Fruit fly (Drosophila melanogaster): ENCODE results near the gene CG15196.

The CG15196 gene

DNA sequence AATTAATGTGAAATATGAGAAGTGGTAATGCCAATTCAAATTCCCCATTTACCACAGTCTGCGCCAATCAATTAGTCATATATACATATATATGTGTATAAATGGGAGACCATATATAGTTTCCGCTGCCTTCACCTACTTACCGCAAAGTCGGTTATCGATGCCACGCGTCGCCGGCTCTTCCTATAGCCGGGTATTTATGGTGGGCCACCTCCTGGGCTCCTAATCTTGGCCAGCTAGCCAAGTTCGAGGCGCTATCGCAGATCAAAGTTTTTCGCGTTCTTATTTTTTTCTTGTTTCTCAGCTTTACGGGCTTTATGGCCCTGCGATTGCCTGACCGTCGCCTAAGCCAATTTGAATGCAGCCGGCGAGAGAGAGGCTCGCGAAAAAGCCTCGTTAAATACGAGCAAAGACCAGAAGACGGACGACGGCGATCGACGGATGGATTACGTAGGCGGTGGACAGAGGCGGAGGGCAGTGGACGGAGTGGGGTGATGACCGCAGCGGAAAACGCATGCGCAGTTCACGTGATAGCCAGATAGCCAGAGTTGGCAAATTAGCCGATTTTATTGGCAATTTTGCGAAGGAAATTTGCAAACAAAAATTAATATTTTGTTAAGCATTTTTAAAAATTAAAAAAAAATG, 11.1 kb downstream of the CG15196 start:
- TF ChIP-seq insv (optimal IDR thresholded peaks at IDR 0.05) (no peak), ttk (optimal IDR thresholded peaks at IDR 0.05) (no peak), psq (optimal IDR thresholded peaks at IDR 0.05) (no peak)

dm6 chrX:11422071-11422470, 12.3 kb downstream of the CG15196 start:
- TF ChIP-seq Sin3A (optimal IDR thresholded peaks at IDR 0.05), result no peak
- TF ChIP-seq Myc (optimal IDR thresholded peaks at IDR 0.05), result no peak
- TF ChIP-seq h (optimal IDR thresholded peaks at IDR 0.05), result no peak
- no peak for TF ChIP-seq insv (optimal IDR thresholded peaks at IDR 0.05)
- TF ChIP-seq psq (optimal IDR thresholded peaks at IDR 0.05), result no peak
- TF ChIP-seq ttk (optimal IDR thresholded peaks at IDR 0.05), result no peak

- TF ChIP-seq Myc (optimal IDR thresholded peaks at IDR 0.05) (no peak), psq (optimal IDR thresholded peaks at IDR 0.05) (no peak), h (optimal IDR thresholded peaks at IDR 0.05) (no peak), insv (optimal IDR thresholded peaks at IDR 0.05) (no peak), Sin3A (optimal IDR thresholded peaks at IDR 0.05) (no peak), ttk (optimal IDR thresholded peaks at IDR 0.05) (no peak)
These were observed 12.8 kb downstream of the CG15196 start, which contains the start of gene Gs2 for dm6 chrX:11422532-11422931. Gene Gs2 (plus strand): TSS chrX:11422832.

dm6 chrX:11423277-11423717, 13.6 kb downstream of the CG15196 start:
- no peak for TF ChIP-seq h (optimal IDR thresholded peaks at IDR 0.05)

DNA sequence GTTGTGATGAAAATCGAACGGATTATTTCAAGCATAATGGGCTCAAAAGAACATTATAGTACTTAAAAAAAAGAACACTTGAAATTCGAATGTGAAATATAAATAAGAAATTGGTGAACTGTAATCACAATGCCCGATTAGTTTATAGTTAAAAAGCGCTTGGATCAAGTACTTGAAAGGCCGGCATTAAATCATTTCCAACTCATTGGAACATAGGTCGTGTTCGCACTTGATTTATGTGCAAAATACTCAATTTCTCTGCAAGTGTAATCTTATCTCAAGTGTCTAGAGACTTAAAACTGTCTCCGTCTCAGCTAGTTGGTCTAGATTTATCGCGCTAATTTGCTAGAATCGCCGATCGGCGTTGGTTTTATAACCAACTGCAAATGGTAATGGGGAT, 14.8 kb downstream of the CG15196 start:
- TF ChIP-seq Sin3A (optimal IDR thresholded peaks at IDR 0.05) (no peak), psq (optimal IDR thresholded peaks at IDR 0.05) (no peak), insv (optimal IDR thresholded peaks at IDR 0.05) (no peak), Myc (optimal IDR thresholded peaks at IDR 0.05) (no peak), ttk (optimal IDR thresholded peaks at IDR 0.05) (no peak), h (optimal IDR thresholded peaks at IDR 0.05) (no peak)

DNA sequence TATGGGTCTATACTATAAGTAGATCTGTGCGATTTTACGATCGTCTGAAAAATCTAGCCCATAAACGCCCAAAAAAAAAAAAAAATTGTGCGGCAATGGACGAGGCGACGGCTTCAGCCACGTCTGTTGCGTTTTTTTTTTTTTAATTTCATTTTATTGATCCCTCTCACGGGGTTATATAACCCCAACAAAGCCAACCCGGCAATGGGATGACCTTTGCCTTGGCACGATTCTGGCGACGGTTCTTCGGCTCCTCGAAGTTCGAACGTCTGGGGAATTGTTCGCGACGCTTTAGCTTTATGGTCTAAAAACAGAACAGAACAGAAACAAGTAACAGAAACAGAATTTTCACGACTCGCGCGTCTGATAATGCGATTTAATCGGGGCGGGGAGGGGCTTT, 15.7 kb downstream of the CG15196 start:
- TF ChIP-seq Sin3A (optimal IDR thresholded peaks at IDR 0.05) (no peak), insv (optimal IDR thresholded peaks at IDR 0.05) (no peak)

dm6 chrX:11425956-11426598, 16.3 kb downstream of the CG15196 start:
- no peak for TF ChIP-seq Sin3A (optimal IDR thresholded peaks at IDR 0.05)
- no peak for TF ChIP-seq psq (optimal IDR thresholded peaks at IDR 0.05)
- no peak for TF ChIP-seq h (optimal IDR thresholded peaks at IDR 0.05)
- no peak for TF ChIP-seq Myc (optimal IDR thresholded peaks at IDR 0.05)
- TF ChIP-seq insv (optimal IDR thresholded peaks at IDR 0.05), result no peak
- no peak for TF ChIP-seq ttk (optimal IDR thresholded peaks at IDR 0.05)

- no peak for TF ChIP-seq psq (optimal IDR thresholded peaks at IDR 0.05)
- TF ChIP-seq insv (optimal IDR thresholded peaks at IDR 0.05), result no peak
- TF ChIP-seq Myc (optimal IDR thresholded peaks at IDR 0.05), result no peak
- no peak for TF ChIP-seq ttk (optimal IDR thresholded peaks at IDR 0.05)
- TF ChIP-seq h (optimal IDR thresholded peaks at IDR 0.05), result no peak
- TF ChIP-seq Sin3A (optimal IDR thresholded peaks at IDR 0.05), result no peak
These were observed 17.5 kb downstream of the CG15196 start for dm6 chrX:11427282-11427689.

DNA sequence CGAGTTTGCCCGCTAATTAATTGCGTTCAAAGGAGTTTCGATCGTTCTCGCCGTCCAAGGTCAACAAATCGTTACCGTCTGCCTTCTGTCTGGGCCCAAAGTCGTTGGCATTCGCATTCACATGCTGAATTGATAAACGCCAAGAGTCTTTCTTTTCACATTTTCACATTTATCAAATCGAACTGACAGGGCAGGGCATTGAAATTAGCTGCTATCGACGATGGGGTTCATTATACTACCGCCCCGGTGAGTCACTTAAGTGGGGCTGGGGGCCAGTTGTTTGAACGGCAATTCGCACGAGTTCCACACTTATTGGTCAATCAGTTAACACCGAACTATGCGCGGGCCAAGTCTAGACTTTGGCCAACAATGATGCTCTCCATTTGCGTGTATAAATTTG, 21.2 kb downstream of the CG15196 start:
- TF ChIP-seq Myc (optimal IDR thresholded peaks at IDR 0.05) (no peak), psq (optimal IDR thresholded peaks at IDR 0.05) (no peak), ttk (optimal IDR thresholded peaks at IDR 0.05) (no peak), h (optimal IDR thresholded peaks at IDR 0.05) (no peak), Sin3A (optimal IDR thresholded peaks at IDR 0.05) (no peak), insv (optimal IDR thresholded peaks at IDR 0.05) (no peak)

dm6 chrX:11433930-11434329, 24.2 kb downstream of the CG15196 start:
- no peak for TF ChIP-seq Myc (optimal IDR thresholded peaks at IDR 0.05)
- TF ChIP-seq Sin3A (optimal IDR thresholded peaks at IDR 0.05), result no peak
- no peak for TF ChIP-seq insv (optimal IDR thresholded peaks at IDR 0.05)
- no peak for TF ChIP-seq psq (optimal IDR thresholded peaks at IDR 0.05)
- TF ChIP-seq h (optimal IDR thresholded peaks at IDR 0.05), result no peak
- no peak for TF ChIP-seq ttk (optimal IDR thresholded peaks at IDR 0.05)

- TF ChIP-seq h (optimal IDR thresholded peaks at IDR 0.05), result no peak
- no peak for TF ChIP-seq ttk (optimal IDR thresholded peaks at IDR 0.05)
- TF ChIP-seq psq (optimal IDR thresholded peaks at IDR 0.05), result no peak
These were observed 29.5 kb downstream of the CG15196 start for dm6 chrX:11439270-11439669.

DNA sequence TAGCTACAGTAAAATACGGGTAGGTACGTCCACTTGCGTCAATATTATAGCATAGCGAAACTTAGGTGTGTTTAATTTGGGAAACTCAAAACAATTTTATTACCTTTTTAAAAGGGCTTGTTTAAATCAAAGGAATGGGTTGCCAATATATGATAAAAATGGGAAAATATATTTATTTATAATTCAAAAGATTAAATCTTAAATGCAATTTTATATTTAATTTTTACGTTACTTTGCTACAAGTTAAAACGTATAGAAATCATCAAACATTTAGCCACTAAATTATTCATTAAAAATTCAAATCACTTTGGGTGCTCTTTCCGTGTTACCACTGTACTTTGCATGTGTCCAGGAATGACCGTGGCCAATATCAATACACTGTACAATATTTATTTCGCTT, 31.2 kb downstream of the CG15196 start:
- no peak for TF ChIP-seq ttk (optimal IDR thresholded peaks at IDR 0.05)

dm6 chrX:11441829-11442634, 32.3 kb downstream of the CG15196 start, which contains the start of gene Sk1:
Gene Sk1 (plus strand): TSS chrX:11442539.
- TF ChIP-seq psq (optimal IDR thresholded peaks at IDR 0.05) (no peak), insv (optimal IDR thresholded peaks at IDR 0.05) (no peak), ttk (optimal IDR thresholded peaks at IDR 0.05) (no peak), Myc (optimal IDR thresholded peaks at IDR 0.05) (no peak), Sin3A (optimal IDR thresholded peaks at IDR 0.05) (no peak), h (optimal IDR thresholded peaks at IDR 0.05) (no peak)
